Fruit fly (Drosophila melanogaster) whole organism, prepupa: ENCODE results near the gene CG31347.

ENCODE experiments used
- Blimp-1 ChIP-seq: fragments of 200-800 bp; sonication (Bioruptor generic); optimal IDR thresholded peaks from 3 replicates; lab custom pipeline; 2017; ENCODE audit warnings: missing biosample characterization, missing genetic modification characterization, mild to moderate bottlenecking, moderate library complexity, missing genetic modification reagents
- CG10631 ChIP-seq: fragments of 200-800 bp; sonication (Bioruptor generic); optimal IDR thresholded peaks from 2 replicates; lab custom pipeline; 2016; ENCODE audit warnings: missing biosample characterization, missing genetic modification characterization
- CG11294 ChIP-seq: fragments of 200-800 bp; sonication (Bioruptor generic); IDR thresholded peaks from 2 replicates; pipeline ENCODE4 v1.3.6; 2022; ENCODE audit warnings: missing biosample characterization, missing genetic modification characterization
- CG15336 ChIP-seq: fragments of 200-800 bp; sonication (Bioruptor generic); IDR thresholded peaks from 2 replicates; pipeline ENCODE4 v1.3.6; 2022; ENCODE audit warnings: missing biosample characterization, missing genetic modification characterization
- CG16779 ChIP-seq: fragments of 200-800 bp; sonication (Bioruptor generic); optimal IDR thresholded peaks from 3 replicates; lab custom pipeline; 2017; ENCODE audit warnings: missing biosample characterization, mild to moderate bottlenecking, missing genetic modification characterization
- CG3032 ChIP-seq: fragments of 200-800 bp; optimal IDR thresholded peaks from 2 replicates; lab custom pipeline; 2019; ENCODE audit warnings: missing biosample characterization, mild to moderate bottlenecking, missing genetic modification characterization, moderate library complexity
- CG32006 ChIP-seq: fragments of 200-800 bp; sonication (Bioruptor generic); optimal IDR thresholded peaks from 3 replicates; lab custom pipeline; 2017; ENCODE audit warnings: missing biosample characterization, mild to moderate bottlenecking, missing genetic modification characterization
- CG34406 ChIP-seq: fragments of 200-800 bp; sonication (Bioruptor generic); optimal IDR thresholded peaks from 3 replicates; lab custom pipeline; 2016; ENCODE audit warnings: missing biosample characterization, missing genetic modification characterization
- CG4318 ChIP-seq: fragments of 200-800 bp; sonication (Bioruptor generic); optimal IDR thresholded peaks from 3 replicates; lab custom pipeline; 2017; ENCODE audit warnings: missing biosample characterization, mild to moderate bottlenecking, missing genetic modification characterization
- CG6792 ChIP-seq: fragments of 200-800 bp; sonication (Bioruptor generic); optimal IDR thresholded peaks from 3 replicates; lab custom pipeline; 2016; ENCODE audit warnings: missing biosample characterization, missing genetic modification characterization
- CG6854 ChIP-seq: fragments of 200-800 bp; sonication (Bioruptor generic); optimal IDR thresholded peaks from 2 replicates; lab custom pipeline; 2017; ENCODE audit warnings: missing biosample characterization, mild to moderate bottlenecking, missing genetic modification characterization
- CG7368 ChIP-seq: fragments of 200-800 bp; sonication (Bioruptor generic); optimal IDR thresholded peaks from 3 replicates; lab custom pipeline; 2016; ENCODE audit warnings: missing biosample characterization, missing genetic modification characterization
- Eip75B ChIP-seq: fragments of 200-800 bp; sonication (Bioruptor generic); optimal IDR thresholded peaks from 3 replicates; lab custom pipeline; 2016; ENCODE audit warnings: missing biosample characterization, missing genetic modification characterization
- Eip78C ChIP-seq: fragments of 200-800 bp; sonication (Bioruptor generic); peaks from one replicate; lab custom pipeline; 2016; ENCODE audit warnings: missing biosample characterization, missing genetic modification characterization
- Eip93F ChIP-seq: fragments of 200-800 bp; sonication (Bioruptor generic); optimal IDR thresholded peaks from 2 replicates; lab custom pipeline; 2016; ENCODE audit warnings: missing biosample characterization, mild to moderate bottlenecking, missing genetic modification characterization
- Gug ChIP-seq: fragments of 200-800 bp; sonication (Bioruptor generic); IDR thresholded peaks from 2 replicates; pipeline ENCODE4 v1.3.6; 2022; ENCODE audit warnings: missing biosample characterization, missing genetic modification characterization
- Hr38 ChIP-seq: sonication (Bioruptor generic); optimal IDR thresholded peaks from 2 replicates; lab custom pipeline; 2016; ENCODE audit warnings: missing biosample characterization, missing genetic modification characterization
- OdsH ChIP-seq: fragments of 200-800 bp; sonication (Bioruptor generic); optimal IDR thresholded peaks from 3 replicates; lab custom pipeline; 2016; ENCODE audit warnings: missing biosample characterization, missing genetic modification characterization
- Sox102F ChIP-seq: fragments of 200-800 bp; sonication (Bioruptor generic); optimal IDR thresholded peaks from 2 replicates; lab custom pipeline; 2016; ENCODE audit warnings: missing biosample characterization, mild to moderate bottlenecking, missing genetic modification characterization
- Sox14 ChIP-seq: fragments of 200-800 bp; sonication (Bioruptor generic); optimal IDR thresholded peaks from 3 replicates; lab custom pipeline; 2016; ENCODE audit warnings: missing biosample characterization, missing genetic modification characterization
- Sox15 ChIP-seq: fragments of 200-800 bp; sonication (Bioruptor generic); optimal IDR thresholded peaks from 3 replicates; lab custom pipeline; 2016; ENCODE audit warnings: missing biosample characterization, missing genetic modification characterization
- acj6 ChIP-seq: fragments of 200-800 bp; sonication (Bioruptor generic); optimal IDR thresholded peaks from 3 replicates; lab custom pipeline; 2016; ENCODE audit warnings: missing biosample characterization, missing genetic modification characterization
- dac ChIP-seq: fragments of 200-800 bp; sonication (Bioruptor generic); optimal IDR thresholded peaks from 2 replicates; lab custom pipeline; 2017; ENCODE audit warnings: missing biosample characterization, mild to moderate bottlenecking, missing genetic modification characterization
- dsx ChIP-seq: fragments of 200-800 bp; optimal IDR thresholded peaks from 3 replicates; lab custom pipeline; 2019; ENCODE audit warnings: missing biosample characterization, mild to moderate bottlenecking, missing genetic modification characterization, moderate library complexity; ENCODE audit not compliant: poor library complexity, severe bottlenecking
- esn ChIP-seq: fragments of 200-800 bp; sonication (Bioruptor generic); optimal IDR thresholded peaks from 2 replicates; lab custom pipeline; 2016; ENCODE audit warnings: missing biosample characterization, mild to moderate bottlenecking, missing genetic modification characterization, moderate library complexity
- fd59A ChIP-seq: fragments of 200-800 bp; sonication (Bioruptor generic); optimal IDR thresholded peaks from 2 replicates; lab custom pipeline; 2017; ENCODE audit warnings: missing biosample characterization, mild to moderate bottlenecking, missing genetic modification characterization, missing genetic modification reagents
- fkh ChIP-seq: fragments of 200-800 bp; sonication (Bioruptor generic); optimal IDR thresholded peaks from 3 replicates; lab custom pipeline; 2017; ENCODE audit warnings: missing biosample characterization, mild to moderate bottlenecking, missing genetic modification characterization, moderate library complexity
- net ChIP-seq: fragments of 200-800 bp; sonication (Bioruptor generic); optimal IDR thresholded peaks from 3 replicates; lab custom pipeline; 2016; ENCODE audit warnings: missing biosample characterization, missing genetic modification characterization
- pdm3 ChIP-seq: fragments of 200-800 bp; sonication (Bioruptor generic); optimal IDR thresholded peaks from 3 replicates; lab custom pipeline; 2016; ENCODE audit warnings: missing biosample characterization, missing genetic modification characterization
- svp ChIP-seq: fragments of 200-800 bp; sonication (Bioruptor generic); peaks from one replicate; lab custom pipeline; 2016; ENCODE audit warnings: missing biosample characterization, missing genetic modification characterization
- topi ChIP-seq: fragments of 200-800 bp; sonication (Bioruptor generic); optimal IDR thresholded peaks from 3 replicates; lab custom pipeline; 2016; ENCODE audit warnings: missing biosample characterization, missing genetic modification characterization
- vri ChIP-seq: fragments of 200-800 bp; sonication (Bioruptor generic); optimal IDR thresholded peaks from 3 replicates; lab custom pipeline; 2016; ENCODE audit warnings: missing biosample characterization, mild to moderate bottlenecking, missing genetic modification characterization

The CG31347 gene

dm6 chr3R:12691422-12692101, 835 bp downstream of the CG31347 start, which contains the start of gene Arp1:
Gene Arp1, plus strand, starts transcription at chr3R:12691743.
- no peak for TF ChIP-seq fkh (GFP tag; lab: Kevin White, UChicago)
- no peak for TF ChIP-seq dsx (GFP tag; lab: Kevin White, UChicago)
- no peak for TF ChIP-seq CG7368 (GFP tag; lab: Kevin White, UChicago)
- TF ChIP-seq Eip78C (GFP tag; lab: Kevin White, UChicago), result peak; percentile 38
- no peak for TF ChIP-seq Blimp-1 (GFP tag; lab: Kevin White, UChicago)
- no peak for TF ChIP-seq Eip93F (GFP tag; lab: Kevin White, UChicago)
- TF ChIP-seq vri (GFP tag; lab: Kevin White, UChicago), result no peak

- TF ChIP-seq esn (no peak), svp (GFP tag; lab: Kevin White, UChicago) (peak; percentile 94), Sox15 (GFP tag; lab: Kevin White, UChicago) (no peak), OdsH (GFP tag; lab: Kevin White, UChicago) (no peak), CG32006 (no peak), dsx (GFP tag; lab: Kevin White, UChicago) (peak; percentile 77), Sox14 (GFP tag; lab: Kevin White, UChicago) (no peak), Gug (no peak), Hr38 (GFP tag; lab: Kevin White, UChicago) (no peak), CG15336 (GFP tag; lab: Robert Waterston, UW) (no peak), CG3032 (tag; lab: Kevin White, UChicago) (no peak), Eip75B (GFP tag; lab: Kevin White, UChicago) (no peak), acj6 (GFP tag; lab: Kevin White, UChicago) (no peak)
Observed at dm6 chr3R:12688672-12689417, 3.6 kb downstream of the CG31347 start, which contains the start of gene kar. Gene kar, minus strand, starts transcription at chr3R:12689367.

DNA sequence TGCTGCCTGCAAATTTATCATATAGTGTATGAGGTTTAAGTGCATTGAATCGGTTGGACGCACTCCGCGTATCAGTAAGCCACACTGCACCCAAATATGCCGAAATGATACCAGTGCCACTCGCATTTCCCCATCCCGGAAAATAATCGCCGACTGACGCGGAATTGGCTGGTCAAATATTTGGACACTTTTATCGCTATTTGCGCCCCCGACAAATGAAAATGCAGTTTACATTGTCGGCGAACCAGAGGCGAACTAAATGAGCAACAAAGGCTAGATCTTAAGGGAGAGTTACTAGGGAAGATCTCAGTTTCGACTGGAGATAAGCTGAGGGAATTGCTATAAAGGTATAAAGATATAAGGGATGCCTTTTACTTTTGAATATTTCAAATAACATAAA, 4.3 kb downstream of the CG31347 start:
- TF ChIP-seq pdm3 (no peak), Hr38 (GFP tag; lab: Kevin White, UChicago) (no peak), Eip78C (GFP tag; lab: Kevin White, UChicago) (peak; percentile 20), CG4318 (GFP tag; lab: Kevin White, UChicago) (no peak), vri (GFP tag; lab: Kevin White, UChicago) (no peak), svp (GFP tag; lab: Kevin White, UChicago) (no peak), CG32006 (no peak)

DNA sequence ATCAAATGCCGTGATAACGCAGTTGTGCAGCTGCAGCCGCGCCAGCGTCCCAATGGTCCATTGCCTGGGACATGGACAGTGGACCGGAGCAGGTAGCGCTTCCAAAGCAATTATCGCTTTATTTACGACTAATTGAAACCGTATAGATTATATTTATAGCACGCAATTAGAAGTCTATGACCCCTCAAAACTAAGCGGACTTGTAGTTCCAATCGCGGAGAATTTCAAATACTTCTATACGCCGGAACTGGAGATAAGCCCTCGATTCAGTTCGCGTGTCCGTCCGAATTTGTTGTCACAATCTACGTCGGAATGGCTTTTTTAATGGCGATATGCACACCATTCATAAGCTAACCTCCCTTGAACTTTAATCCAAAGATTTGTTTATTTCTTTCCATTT, 7.1 kb downstream of the CG31347 start:
- TF ChIP-seq CG16779 (tag; lab: Kevin White, UChicago), result no peak
- no peak for TF ChIP-seq net (GFP tag; lab: Kevin White, UChicago)
- no peak for TF ChIP-seq Sox102F (GFP tag; lab: Kevin White, UChicago)
- no peak for TF ChIP-seq CG34406
- no peak for TF ChIP-seq CG11294 (GFP tag; lab: Robert Waterston, UW)
- no peak for TF ChIP-seq CG4318 (GFP tag; lab: Kevin White, UChicago)
- TF ChIP-seq Blimp-1 (GFP tag; lab: Kevin White, UChicago), result no peak
- no peak for TF ChIP-seq Sox14 (GFP tag; lab: Kevin White, UChicago)
- TF ChIP-seq fd59A (GFP tag; lab: Kevin White, UChicago), result no peak
- no peak for TF ChIP-seq pdm3
- TF ChIP-seq CG6854 (GFP tag; lab: Kevin White, UChicago), result no peak
- no peak for TF ChIP-seq CG6792 (GFP tag; lab: Kevin White, UChicago)
- TF ChIP-seq Eip78C (GFP tag; lab: Kevin White, UChicago), result no peak
- TF ChIP-seq Eip93F (GFP tag; lab: Kevin White, UChicago), result no peak

- TF ChIP-seq dac (GFP tag; lab: Kevin White, UChicago), result no peak
- TF ChIP-seq topi (GFP tag; lab: Kevin White, UChicago), result no peak
- TF ChIP-seq Eip75B (GFP tag; lab: Kevin White, UChicago), result no peak
- no peak for TF ChIP-seq pdm3
- TF ChIP-seq svp (GFP tag; lab: Kevin White, UChicago), result peak; percentile 79
- no peak for TF ChIP-seq CG10631 (GFP tag; lab: Kevin White, UChicago)
- TF ChIP-seq Gug, result no peak
Observed at dm6 chr3R:12681275-12681674, 11.1 kb downstream of the CG31347 start, which contains the start of gene Cyp313a4. Gene Cyp313a4, minus strand, starts transcription at chr3R:12681375.
